Fruit fly (Drosophila melanogaster): Measurements from ENCODE around the gene CG14629.

Gene CG14629

dm6 chrX:1083123-1083522 is 31.8 kb downstream of the CG14629 start (continued):
- TF ChIP-seq CG4282 (GFP tag; optimal IDR thresholded peaks at IDR 0.05) (no peak), Fer1 (GFP tag; optimal IDR thresholded peaks at IDR 0.05) (no peak), CG5953 (GFP tag; IDR thresholded peaks at IDR 0.05) (no peak), CG1024 (GFP tag; IDR thresholded peaks at IDR 0.05) (peak; percentile 22; the same call in 1 of the 2 replicates), Opbp (GFP tag; IDR thresholded peaks at IDR 0.05; ENCODE audit: partially characterized antibody) (no peak), CG30020 (tag; optimal IDR thresholded peaks at IDR 0.05) (no peak), gfzf (GFP tag; optimal IDR thresholded peaks at IDR 0.05) (no peak), fd3F (GFP tag; optimal IDR thresholded peaks at IDR 0.05) (no peak), tin (GFP tag; optimal IDR thresholded peaks at IDR 0.05) (peak; percentile 35), zf30C (GFP tag; optimal IDR thresholded peaks at IDR 0.05) (no peak), br (optimal IDR thresholded peaks at IDR 0.05) (no peak), CG6254 (GFP tag; optimal IDR thresholded peaks at IDR 0.05) (no peak), CG1832 (GFP tag; optimal IDR thresholded peaks at IDR 0.05) (no peak), Gsc (GFP tag; IDR thresholded peaks at IDR 0.05) (no peak), sc (optimal IDR thresholded peaks at IDR 0.05) (no peak), sc (GFP tag; optimal IDR thresholded peaks at IDR 0.05) (no peak), fd102C (GFP tag; optimal IDR thresholded peaks at IDR 0.05) (no peak), sens-2 (GFP tag; IDR thresholded peaks at IDR 0.05) (no peak), lab (GFP tag; optimal IDR thresholded peaks at IDR 0.05) (peak; percentile 50), inv (GFP tag; IDR thresholded peaks at IDR 0.05; ENCODE audit: partially characterized antibody) (no peak), eyg (GFP tag; optimal IDR thresholded peaks at IDR 0.05) (peak; percentile 17), CG11695 (GFP tag; IDR thresholded peaks at IDR 0.05) (no peak), stwl (tag; optimal IDR thresholded peaks at IDR 0.05) (no peak), CG1792 (GFP tag; optimal IDR thresholded peaks at IDR 0.05) (no peak), NC2α (GFP tag; optimal IDR thresholded peaks at IDR 0.05) (no peak), NfI (GFP tag; optimal IDR thresholded peaks at IDR 0.05) (peak; percentile 3), CG34422 (GFP tag; IDR thresholded peaks at IDR 0.05) (peak; percentile 53; the same call in 1 of the 3 replicates), Sin3A (optimal IDR thresholded peaks at IDR 0.05) (no peak), al (GFP tag; IDR thresholded peaks at IDR 0.05) (no peak; the same call in 1 of the 2 replicates), slbo (GFP tag; IDR thresholded peaks at IDR 0.05) (peak; percentile 59), CG13775 (GFP tag; optimal IDR thresholded peaks at IDR 0.05) (no peak), CG3281 (GFP tag; optimal IDR thresholded peaks at IDR 0.05) (no peak), HLH4C (GFP tag; IDR thresholded peaks at IDR 0.05; ENCODE audit: partially characterized antibody) (no peak), ind (GFP tag; optimal IDR thresholded peaks at IDR 0.05) (peak; percentile 23), CG13624 (GFP tag; optimal IDR thresholded peaks at IDR 0.05) (no peak), Ssrp (tag; optimal IDR thresholded peaks at IDR 0.05) (peak; percentile 14), CG12071 (GFP tag; optimal IDR thresholded peaks at IDR 0.05) (no peak), CG4404 (GFP tag; IDR thresholded peaks at IDR 0.05) (peak; percentile 54), luna (GFP tag; optimal IDR thresholded peaks at IDR 0.05) (no peak), wdn (GFP tag; IDR thresholded peaks at IDR 0.05) (no peak), tna (GFP tag; IDR thresholded peaks at IDR 0.05; ENCODE audit: partially characterized antibody) (no peak), Bgb (GFP tag; IDR thresholded peaks at IDR 0.05; ENCODE audit: partially characterized antibody) (no peak), CG6765 (GFP tag; optimal IDR thresholded peaks at IDR 0.05) (no peak), Hsf (GFP tag; optimal IDR thresholded peaks at IDR 0.05) (peak; percentile 46), twi (tag; optimal IDR thresholded peaks at IDR 0.05) (no peak), CG10543 (GFP tag; optimal IDR thresholded peaks at IDR 0.05) (no peak), CG34224 (GFP tag; IDR thresholded peaks at IDR 0.05; ENCODE audit: partially characterized antibody) (no peak), CG18764 (GFP tag; optimal IDR thresholded peaks at IDR 0.05) (no peak), CG2199 (GFP tag; IDR thresholded peaks at IDR 0.05) (no peak), CG11504 (tag; optimal IDR thresholded peaks at IDR 0.05) (peak; percentile 32), ro (GFP tag; IDR thresholded peaks at IDR 0.05) (no peak), CG33213 (GFP tag; optimal IDR thresholded peaks at IDR 0.05) (no peak)

All from whole organism, embryonic.